Fruit fly (Drosophila melanogaster): ENCODE data around the gene mdy.

The mdy gene

DNA sequence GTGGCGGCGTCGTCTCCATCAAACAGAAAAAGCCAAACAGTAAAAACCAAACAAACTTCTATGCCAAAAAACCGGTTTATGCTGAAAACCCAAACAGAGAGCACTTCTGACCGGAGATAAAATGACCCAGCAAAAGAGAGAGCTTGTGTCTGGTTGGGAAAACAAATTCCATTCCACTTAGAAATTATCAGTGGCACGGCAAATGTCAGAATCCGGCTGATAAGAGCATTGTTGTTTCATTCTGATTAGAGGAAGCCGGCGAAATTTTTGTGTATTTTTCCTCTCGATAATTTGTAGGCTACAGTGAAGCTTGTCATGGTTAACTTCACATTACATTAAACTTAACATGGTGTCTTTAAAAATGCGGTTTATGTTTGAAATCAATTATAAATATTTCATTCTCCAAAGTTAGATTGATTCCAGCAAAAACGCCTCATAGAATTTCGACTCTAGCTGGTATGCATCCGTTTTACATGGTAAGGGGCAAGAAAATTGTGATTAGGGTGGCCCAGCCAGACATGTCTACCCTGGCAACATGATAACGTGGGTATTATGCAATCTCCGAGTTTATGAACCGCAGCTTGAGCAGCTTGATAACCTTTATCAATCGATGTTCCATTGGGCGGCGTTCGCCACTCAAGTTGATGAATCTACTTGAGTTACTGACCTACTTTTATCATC, 1.1 kb downstream of the mdy start (continued):
- TF ChIP-seq CG1647 (GFP tag; optimal IDR thresholded peaks at IDR 0.05) (no peak), ash1 (GFP tag; optimal IDR thresholded peaks at IDR 0.05) (no peak), az2 (GFP tag; optimal IDR thresholded peaks at IDR 0.05) (no peak), Doc2 (GFP tag; IDR thresholded peaks at IDR 0.05) (no peak), CG16815 (GFP tag; optimal IDR thresholded peaks at IDR 0.05) (no peak), vfl (GFP tag; optimal IDR thresholded peaks at IDR 0.05) (no peak), prd (optimal IDR thresholded peaks at IDR 0.05) (no peak), prd (GFP tag; IDR thresholded peaks at IDR 0.05) (0 out of 3 replicates have a peak, but pooled peaks have one; percentile 9), CG9932 (GFP tag; IDR thresholded peaks at IDR 0.05) (peak; percentile 57), CG2120 (GFP tag; optimal IDR thresholded peaks at IDR 0.05) (peak; percentile 63), CG31388 (GFP tag; optimal IDR thresholded peaks at IDR 0.05) (no peak), Antp (GFP tag; optimal IDR thresholded peaks at IDR 0.05) (no peak), Hmr (GFP tag; optimal IDR thresholded peaks at IDR 0.05) (peak; percentile 34), pzg (GFP tag; optimal IDR thresholded peaks at IDR 0.05) (no peak), Nf-YC (tag; optimal IDR thresholded peaks at IDR 0.05) (no peak), Usf (GFP tag; optimal IDR thresholded peaks at IDR 0.05) (no peak), dmrt11E (tag; optimal IDR thresholded peaks at IDR 0.05) (no peak), CG7928 (GFP tag; optimal IDR thresholded peaks at IDR 0.05) (no peak), MBD-R2 (GFP tag; IDR thresholded peaks at IDR 0.05) (no peak), CoRest (tag; optimal IDR thresholded peaks at IDR 0.05) (peak; percentile 19), Opbp (GFP tag; IDR thresholded peaks at IDR 0.05; ENCODE audit: partially characterized antibody) (no peak), emc (GFP tag; optimal IDR thresholded peaks at IDR 0.05) (no peak), CG17912 (GFP tag; optimal IDR thresholded peaks at IDR 0.05) (no peak), crp (GFP tag; optimal IDR thresholded peaks at IDR 0.05) (no peak), CG13775 (GFP tag; optimal IDR thresholded peaks at IDR 0.05) (no peak), psq (GFP tag; optimal IDR thresholded peaks at IDR 0.05) (no peak), NC2β (GFP tag; optimal IDR thresholded peaks at IDR 0.05) (no peak), gt (GFP tag; IDR thresholded peaks at IDR 0.05) (no peak), Ptx1 (GFP tag; IDR thresholded peaks at IDR 0.05) (peak; percentile 48), mirr (GFP tag; optimal IDR thresholded peaks at IDR 0.05) (no peak), CG4854 (GFP tag; optimal IDR thresholded peaks at IDR 0.05) (no peak), MESR4 (GFP tag; optimal IDR thresholded peaks at IDR 0.05) (no peak), bsh (GFP tag; optimal IDR thresholded peaks at IDR 0.05) (no peak), cato (GFP tag; optimal IDR thresholded peaks at IDR 0.05; ENCODE audit: borderline replicate concordance) (no peak), luna (GFP tag; optimal IDR thresholded peaks at IDR 0.05) (peak; percentile 6), CG7786 (GFP tag; optimal IDR thresholded peaks at IDR 0.05) (no peak), Mad (GFP tag; optimal IDR thresholded peaks at IDR 0.05) (no peak), H2.0 (GFP tag; IDR thresholded peaks at IDR 0.05) (no peak), tup (GFP tag; optimal IDR thresholded peaks at IDR 0.05) (peak; percentile 21), da (GFP tag; optimal IDR thresholded peaks at IDR 0.05) (no peak), crc (GFP tag; optimal IDR thresholded peaks at IDR 0.05) (no peak), D (optimal IDR thresholded peaks at IDR 0.05) (no peak), D (GFP tag; optimal IDR thresholded peaks at IDR 0.05) (no peak), CG10959 (GFP tag; IDR thresholded peaks at IDR 0.05) (no peak), CG7556 (GFP tag; optimal IDR thresholded peaks at IDR 0.05) (peak; percentile 18), NK7.1 (GFP tag; optimal IDR thresholded peaks at IDR 0.05) (peak; percentile 21), fd3F (GFP tag; optimal IDR thresholded peaks at IDR 0.05) (no peak), pros (GFP tag; optimal IDR thresholded peaks at IDR 0.05) (no peak), ATbp (GFP tag; optimal IDR thresholded peaks at IDR 0.05) (no peak), CG9817 (tag; optimal IDR thresholded peaks at IDR 0.05) (no peak), CG10366 (GFP tag; IDR thresholded peaks at IDR 0.05) (peak; percentile 30; the same call in 1 of the 2 replicates)
